Fruit fly (Drosophila melanogaster): ENCODE measurements around the gene AP-1gamma.

DNA sequence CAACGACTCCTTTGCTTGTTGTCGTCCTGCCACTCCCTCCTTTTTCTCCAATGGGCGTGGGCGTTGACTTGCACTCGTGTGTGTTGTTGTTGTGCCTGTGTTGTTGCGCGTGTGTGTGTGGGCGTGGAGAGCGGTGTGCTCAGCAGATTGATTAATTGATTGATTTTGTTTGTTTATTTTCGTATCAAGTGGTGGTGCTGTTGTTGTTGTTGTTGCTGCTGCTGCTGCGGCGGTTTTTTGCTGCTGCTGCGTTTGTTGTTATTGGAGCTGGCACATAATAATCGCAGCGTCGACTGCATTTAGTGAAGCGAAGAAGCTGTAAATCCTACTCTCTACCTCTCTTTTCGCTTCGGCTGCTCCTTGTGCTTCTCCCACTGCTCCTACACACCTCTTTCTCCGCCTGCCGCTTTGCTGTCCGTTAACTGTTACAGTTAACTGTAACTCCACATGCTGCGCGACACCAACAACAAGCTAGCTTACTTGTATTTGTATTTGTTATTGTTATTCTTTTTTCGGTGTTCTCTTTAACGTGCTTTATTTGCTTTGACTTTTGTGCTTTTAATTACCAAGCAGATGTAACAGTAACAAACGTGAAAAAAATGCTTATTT, 25.9 kb downstream of the AP-1gamma start:
- TF ChIP-seq HLH3B (GFP tag; IDR thresholded peaks at IDR 0.05), result no peak
- no peak for TF ChIP-seq Abd-B (GFP tag; optimal IDR thresholded peaks at IDR 0.05)
- TF ChIP-seq Gug (GFP tag; IDR thresholded peaks at IDR 0.05), result no peak
